Worm (Caenorhabditis elegans) whole organism, L1 larva: ENCODE results near the gene flh-1.

ENCODE experiments used
- C16A3.4 ChIP-seq: fragments of 150-350 bp; optimal IDR thresholded peaks from 2 replicates; lab custom pipeline; 2014; ENCODE audit warnings: missing biosample characterization, missing genetic modification characterization
- F16B12.6 ChIP-seq: fragments of 150-350 bp; optimal IDR thresholded peaks from 2 replicates; lab custom pipeline; 2014; ENCODE audit warnings: missing biosample characterization, missing genetic modification characterization
- Y116A8C.19 ChIP-seq: sonication (generic microtip); optimal IDR thresholded peaks from 2 replicates; lab custom pipeline; 2016; ENCODE audit warnings: missing compliant biosample characterization, missing genetic modification characterization, borderline replicate concordance
- aha-1 ChIP-seq: fragments of 150-350 bp; optimal IDR thresholded peaks from 2 replicates; lab custom pipeline; 2014; ENCODE audit warnings: missing biosample characterization, missing genetic modification characterization
- alr-1 ChIP-seq: fragments of 200-800 bp; sonication (Bioruptor generic); optimal IDR thresholded peaks from 2 replicates; lab custom pipeline; 2018; ENCODE audit warnings: borderline replicate concordance, mild to moderate bottlenecking, missing genetic modification characterization, missing compliant biosample characterization
- ama-1 ChIP-seq: fragments of 150-350 bp; optimal IDR thresholded peaks from 2 replicates; lab custom pipeline; 2014
- ceh-8 ChIP-seq: fragments of 200-800 bp; sonication (Bioruptor generic); optimal IDR thresholded peaks from 2 replicates; lab custom pipeline; 2018; ENCODE audit warnings: mild to moderate bottlenecking, missing genetic modification characterization, moderate library complexity, missing compliant biosample characterization
- ceh-88 ChIP-seq: fragments of 200-800 bp; sonication (Bioruptor generic); IDR thresholded peaks from 2 replicates; pipeline ENCODE4 v1.3.6; 2022; ENCODE audit warnings: missing genetic modification characterization, missing compliant biosample characterization
- dpl-1 ChIP-seq, 3 experiments: fragments of 150-350 bp in 2 of 3; sonication (generic microtip) in 1 of 3; optimal IDR thresholded peaks; 2 replicates each; lab custom pipeline; 2014 to 2017; ENCODE audit warnings: missing biosample characterization in 3 of 3, missing genetic modification characterization in 3 of 3, missing genetic modification reagents in 3 of 3
- efl-1 ChIP-seq, 4 experiments: fragments of 150-350 bp; optimal IDR thresholded peaks in 3 of 4; peaks in 1 of 4; 1 replicate in 1 of 4; 2 replicates in 3 of 4; lab custom pipeline; 2014; ENCODE audit warnings: missing biosample characterization in 2 of 4, missing genetic modification characterization in 2 of 4, missing genetic modification reagents in 2 of 4
- egl-27 ChIP-seq, 2 experiments: fragments of 150-350 bp in 1 of 2; sonication (generic microtip); optimal IDR thresholded peaks; 3 replicates each; lab custom pipeline; 2017 to 2018; ENCODE audit warnings: missing biosample characterization in 2 of 2, missing genetic modification characterization in 2 of 2, missing genetic modification reagents in 2 of 2
- fkh-10 ChIP-seq: sonication (generic microtip); optimal IDR thresholded peaks from 2 replicates; lab custom pipeline; 2017; ENCODE audit warnings: missing biosample characterization, missing genetic modification reagents, missing genetic modification characterization
- fkh-8 ChIP-seq: sonication (generic microtip); optimal IDR thresholded peaks from 2 replicates; lab custom pipeline; 2016; ENCODE audit warnings: mild to moderate bottlenecking, missing genetic modification characterization, missing compliant biosample characterization
- grh-1 ChIP-seq: fragments of 200-800 bp; sonication (Bioruptor generic); IDR thresholded peaks from 2 replicates; pipeline ENCODE4 v1.3.6; 2022; ENCODE audit warnings: missing genetic modification reagents, missing genetic modification characterization, missing compliant biosample characterization
- hlh-4 ChIP-seq: sonication (generic microtip); optimal IDR thresholded peaks from 2 replicates; lab custom pipeline; 2016; ENCODE audit warnings: mild to moderate bottlenecking, missing genetic modification characterization, missing compliant biosample characterization
- hpl-2 ChIP-seq: fragments of 150-350 bp; optimal IDR thresholded peaks from 2 replicates; lab custom pipeline; 2014; ENCODE audit warnings: missing biosample characterization, missing genetic modification reagents, missing genetic modification characterization
- isw-1 ChIP-seq: fragments of 200-800 bp; sonication (Bioruptor generic); IDR thresholded peaks from 2 replicates; pipeline ENCODE4 v1.3.6; 2022; ENCODE audit warnings: missing genetic modification characterization, missing compliant biosample characterization
- lin-35 ChIP-seq, 2 experiments: fragments of 150-350 bp; optimal IDR thresholded peaks; 2 replicates each; lab custom pipeline; 2014; ENCODE audit warnings: missing biosample characterization in 2 of 2, missing genetic modification characterization in 2 of 2, missing genetic modification reagents in 2 of 2
- lir-3 ChIP-seq: sonication (generic microtip); optimal IDR thresholded peaks from 2 replicates; lab custom pipeline; 2016; ENCODE audit warnings: mild to moderate bottlenecking, missing genetic modification characterization, moderate library complexity, missing compliant biosample characterization; ENCODE audit not compliant: poor library complexity
- mdl-1 ChIP-seq, 2 experiments: fragments of 150-350 bp; optimal IDR thresholded peaks; 2 replicates each; lab custom pipeline; 2014 to 2017; ENCODE audit warnings: missing biosample characterization in 2 of 2, missing genetic modification characterization in 2 of 2, inconsistent platforms in 1 of 2
- mef-2 ChIP-seq: fragments of 150-350 bp; optimal IDR thresholded peaks from 2 replicates; lab custom pipeline; 2014; ENCODE audit warnings: missing biosample characterization, missing genetic modification characterization
- nhr-11 ChIP-seq: fragments of 150-350 bp; optimal IDR thresholded peaks from 2 replicates; lab custom pipeline; 2014; ENCODE audit warnings: missing biosample characterization, missing genetic modification characterization
- nhr-12 ChIP-seq: sonication (generic microtip); optimal IDR thresholded peaks from 2 replicates; lab custom pipeline; 2017; ENCODE audit warnings: missing biosample characterization, missing genetic modification characterization
- nhr-20 ChIP-seq: sonication (generic microtip); optimal IDR thresholded peaks from 2 replicates; lab custom pipeline; 2016; ENCODE audit warnings: mild to moderate bottlenecking, missing genetic modification characterization, missing compliant biosample characterization
- nhr-47 ChIP-seq: sonication (generic microtip); optimal IDR thresholded peaks from 2 replicates; lab custom pipeline; 2016; ENCODE audit warnings: mild to moderate bottlenecking, missing genetic modification characterization, moderate library complexity, missing compliant biosample characterization
- nhr-76 ChIP-seq: sonication (generic microtip); optimal IDR thresholded peaks from 2 replicates; lab custom pipeline; 2017; ENCODE audit warnings: missing biosample characterization, missing genetic modification characterization
- nhr-85 ChIP-seq: sonication (generic microtip); peaks from one replicate; lab custom pipeline; 2016; ENCODE audit warnings: missing genetic modification characterization, inconsistent platforms, missing compliant biosample characterization
- nhr-90 ChIP-seq: sonication (generic microtip); optimal IDR thresholded peaks from 2 replicates; lab custom pipeline; 2016; ENCODE audit warnings: mild to moderate bottlenecking, missing genetic modification characterization, missing compliant biosample characterization; ENCODE audit not compliant: poor library complexity
- rnt-1 ChIP-seq: sonication (generic microtip); optimal IDR thresholded peaks from 2 replicates; lab custom pipeline; 2016; ENCODE audit warnings: mild to moderate bottlenecking, missing genetic modification characterization, moderate library complexity, missing compliant biosample characterization
- skn-1 ChIP-seq: fragments of 150-350 bp; optimal IDR thresholded peaks from 2 replicates; lab custom pipeline; 2014; ENCODE audit warnings: missing biosample characterization, missing genetic modification characterization
- snu-23 ChIP-seq: sonication (generic microtip); optimal IDR thresholded peaks from 2 replicates; lab custom pipeline; 2016; ENCODE audit warnings: missing genetic modification characterization, missing compliant biosample characterization
- sox-4 ChIP-seq: sonication (generic microtip); optimal IDR thresholded peaks from 2 replicates; lab custom pipeline; 2016; ENCODE audit warnings: missing genetic modification characterization, missing compliant biosample characterization
- sup-37 ChIP-seq: fragments of 200-800 bp; sonication (Bioruptor generic); optimal IDR thresholded peaks from 2 replicates; lab custom pipeline; 2018; ENCODE audit warnings: mild to moderate bottlenecking, missing genetic modification characterization, missing compliant biosample characterization
- tbx-2 ChIP-seq: sonication (generic microtip); optimal IDR thresholded peaks from 2 replicates; lab custom pipeline; 2016; ENCODE audit warnings: missing genetic modification characterization, missing compliant biosample characterization
- unc-30 ChIP-seq: sonication (generic microtip); optimal IDR thresholded peaks from 2 replicates; lab custom pipeline; 2017; ENCODE audit warnings: missing biosample characterization, missing genetic modification characterization
- unc-62 ChIP-seq: fragments of 150-350 bp; optimal IDR thresholded peaks from 2 replicates; lab custom pipeline; 2014; ENCODE audit warnings: missing biosample characterization, missing genetic modification reagents, missing genetic modification characterization
- vab-15 ChIP-seq: sonication (generic microtip); optimal IDR thresholded peaks from 2 replicates; lab custom pipeline; 2017; ENCODE audit warnings: missing genotype, mild to moderate bottlenecking, missing genetic modification characterization, missing compliant biosample characterization
- xbp-1 ChIP-seq: sonication (generic microtip); optimal IDR thresholded peaks from 2 replicates; lab custom pipeline; 2016; ENCODE audit warnings: missing genetic modification characterization, missing compliant biosample characterization
- zag-1 ChIP-seq: fragments of 150-350 bp; optimal IDR thresholded peaks from 2 replicates; lab custom pipeline; 2014; ENCODE audit warnings: missing biosample characterization, missing genetic modification characterization
- ztf-4 ChIP-seq: fragments of 150-350 bp; optimal IDR thresholded peaks from 2 replicates; lab custom pipeline; 2014; ENCODE audit warnings: missing biosample characterization, missing genetic modification characterization

The flh-1 gene

ce11 chrIV:9264513-9264912, 443 bp upstream of the flh-1 start:
- no peak for TF ChIP-seq nhr-12
- TF ChIP-seq ama-1 (lab: Kevin White, UChicago): no peak
- no peak for TF ChIP-seq Y116A8C.19 (tag; lab: Kevin White, UChicago)
- TF ChIP-seq nhr-20 (tag; lab: Kevin White, UChicago): no peak
- TF ChIP-seq alr-1 (tag; lab: Kevin White, UChicago): no peak
- no peak for TF ChIP-seq ceh-8 (GFP tag; lab: Kevin White, UChicago)
- no peak for TF ChIP-seq dpl-1 (GFP tag; optimal IDR thresholded peaks at IDR 0.05; lab: Kevin White, UChicago)
- TF ChIP-seq mef-2 (tag; lab: Kevin White, UChicago): no peak
- no peak for TF ChIP-seq snu-23 (GFP tag; lab: Kevin White, UChicago)
- no peak for TF ChIP-seq isw-1
- TF ChIP-seq hlh-4 (tag; lab: Kevin White, UChicago): no peak
- no peak for TF ChIP-seq unc-30 (tag; lab: Kevin White, UChicago)
- no peak for TF ChIP-seq nhr-85 (tag; lab: Kevin White, UChicago)
- no peak for TF ChIP-seq aha-1 (tag; lab: Kevin White, UChicago)
- no peak for TF ChIP-seq nhr-76 (tag; lab: Kevin White, UChicago)
- TF ChIP-seq tbx-2 (tag; lab: Kevin White, UChicago): no peak
- no peak for TF ChIP-seq ztf-4 (tag; lab: Kevin White, UChicago)
- no peak for TF ChIP-seq fkh-10 (GFP tag; lab: Kevin White, UChicago)
- no peak for TF ChIP-seq sox-4 (tag; lab: Kevin White, UChicago)

- no peak for TF ChIP-seq nhr-11 (tag; lab: Kevin White, UChicago)
- no peak for TF ChIP-seq xbp-1 (tag; lab: Kevin White, UChicago)
- TF ChIP-seq nhr-85 (tag; lab: Kevin White, UChicago): no peak
These were observed 1.8 kb downstream of the flh-1 start for ce11 chrIV:9262295-9262694.

ce11 chrIV:9261687-9262086, 2.4 kb downstream of the flh-1 start, which contains the start of gene col-120:
TSS of gene col-120 (minus strand) at chrIV:9261787.
- no peak for TF ChIP-seq vab-15 (tag; lab: Kevin White, UChicago)
- TF ChIP-seq sox-4 (tag; lab: Kevin White, UChicago): no peak
- TF ChIP-seq fkh-8 (tag; lab: Kevin White, UChicago): no peak
- no peak for TF ChIP-seq snu-23 (GFP tag; lab: Kevin White, UChicago)
- no peak for TF ChIP-seq zag-1 (tag; lab: Kevin White, UChicago)
- no peak for TF ChIP-seq nhr-90 (tag; lab: Kevin White, UChicago)
- TF ChIP-seq hpl-2 (GFP tag; lab: Kevin White, UChicago): no peak
- TF ChIP-seq grh-1: no peak
- no peak for TF ChIP-seq tbx-2 (tag; lab: Kevin White, UChicago)
- no peak for TF ChIP-seq ceh-8 (GFP tag; lab: Kevin White, UChicago)
- TF ChIP-seq lin-35 (GFP tag; optimal IDR thresholded peaks at IDR 0.05; lab: Kevin White, UChicago): no peak
- no peak for TF ChIP-seq egl-27 (tag; optimal IDR thresholded peaks at IDR 0.05; lab: Kevin White, UChicago)
- no peak for TF ChIP-seq F16B12.6 (tag; lab: Kevin White, UChicago)
- TF ChIP-seq unc-62 (GFP tag; lab: Kevin White, UChicago): no peak
- TF ChIP-seq skn-1: no peak
- no peak for TF ChIP-seq efl-1 (optimal IDR thresholded peaks at IDR 0.05; lab: Kevin White, UChicago)
- TF ChIP-seq efl-1 (GFP tag; optimal IDR thresholded peaks at IDR 0.05 in 1 of 2; lab: Kevin White, UChicago): no peak
- TF ChIP-seq ceh-88: no peak
- TF ChIP-seq lir-3 (tag; lab: Kevin White, UChicago): no peak
- TF ChIP-seq, all 84 proteins: peak for 0

- TF ChIP-seq ceh-8 (GFP tag; lab: Kevin White, UChicago) (no peak), nhr-47 (tag; lab: Kevin White, UChicago) (no peak), sup-37 (GFP tag; lab: Kevin White, UChicago) (no peak), rnt-1 (tag; lab: Kevin White, UChicago) (no peak), C16A3.4 (tag; lab: Kevin White, UChicago) (no peak), mdl-1 (tag; optimal IDR thresholded peaks at IDR 0.05; lab: Kevin White, UChicago) (no peak), efl-1 (optimal IDR thresholded peaks at IDR 0.05; lab: Kevin White, UChicago) (no peak), efl-1 (GFP tag; optimal IDR thresholded peaks at IDR 0.05 in 1 of 2; lab: Kevin White, UChicago) (peak in 1 of 2 experiments; percentile 70)
These were observed 3.2 kb downstream of the flh-1 start for ce11 chrIV:9260826-9261225.
